Worm (Caenorhabditis elegans) whole organism, L3 larva: ENCODE data around the gene dli-1.

Experiments used
- R02D3.7 ChIP-seq: fragments of 150-350 bp; optimal IDR thresholded peaks from 2 replicates; lab custom pipeline; 2014; ENCODE audit warnings: missing biosample characterization, missing genetic modification characterization
- ZK546.5 ChIP-seq: sonication (generic microtip); optimal IDR thresholded peaks from 2 replicates; lab custom pipeline; 2017; ENCODE audit warnings: missing biosample characterization, missing genetic modification characterization
- ceh-28 ChIP-seq: fragments of 150-350 bp; optimal IDR thresholded peaks from 2 replicates; lab custom pipeline; 2014; ENCODE audit warnings: missing biosample characterization, missing genetic modification reagents, missing genetic modification characterization
- ceh-9 ChIP-seq: sonication (generic microtip); optimal IDR thresholded peaks from 2 replicates; lab custom pipeline; 2018; ENCODE audit warnings: missing biosample characterization, missing genetic modification characterization
- daf-12 ChIP-seq: fragments of 150-350 bp; optimal IDR thresholded peaks from 2 replicates; lab custom pipeline; 2014; ENCODE audit warnings: missing biosample characterization, missing genetic modification reagents, missing genetic modification characterization
- elt-2 ChIP-seq: sonication (generic microtip); optimal IDR thresholded peaks from 2 replicates; lab custom pipeline; 2016; ENCODE audit warnings: missing genetic modification reagents, mild to moderate bottlenecking, missing genetic modification characterization, missing compliant biosample characterization
- elt-3 ChIP-seq, 3 experiments: fragments of 150-350 bp in 1 of 3; sonication (generic microtip) in 2 of 3; optimal IDR thresholded peaks; 2 replicates in 2 of 3; 4 replicates in 1 of 3; lab custom pipeline; 2014 to 2017; ENCODE audit warnings: missing biosample characterization in 3 of 3, missing genetic modification characterization in 3 of 3
- eor-1 ChIP-seq, 2 experiments: fragments of 150-350 bp; optimal IDR thresholded peaks; 2 replicates each; lab custom pipeline; 2014 to 2018; ENCODE audit warnings: missing biosample characterization in 2 of 2, missing genetic modification characterization in 2 of 2
- fkh-10 ChIP-seq: sonication (generic microtip); optimal IDR thresholded peaks from 2 replicates; lab custom pipeline; 2017; ENCODE audit warnings: missing biosample characterization, missing genetic modification reagents, missing genetic modification characterization
- fkh-2 ChIP-seq: fragments of 150-350 bp; optimal IDR thresholded peaks from 2 replicates; lab custom pipeline; 2014; ENCODE audit warnings: missing biosample characterization, missing genetic modification reagents, missing genetic modification characterization
- jun-1 ChIP-seq: fragments of 150-350 bp; optimal IDR thresholded peaks from 2 replicates; lab custom pipeline; 2014; ENCODE audit warnings: missing biosample characterization, missing genetic modification reagents, missing genetic modification characterization
- lin-15B ChIP-seq: fragments of 150-350 bp; optimal IDR thresholded peaks from 2 replicates; lab custom pipeline; 2014; ENCODE audit warnings: missing biosample characterization, missing genetic modification characterization
- lin-39 ChIP-seq: fragments of 150-350 bp; optimal IDR thresholded peaks from 2 replicates; lab custom pipeline; 2018; ENCODE audit warnings: missing biosample characterization, missing genetic modification reagents, missing genetic modification characterization
- lsy-12 ChIP-seq: sonication (generic microtip); optimal IDR thresholded peaks from 2 replicates; lab custom pipeline; 2016; ENCODE audit warnings: mild to moderate bottlenecking, missing genetic modification characterization, missing compliant biosample characterization
- mdl-1 ChIP-seq: fragments of 150-350 bp; optimal IDR thresholded peaks from 2 replicates; lab custom pipeline; 2014; ENCODE audit warnings: missing biosample characterization, missing genetic modification characterization
- mml-1 ChIP-seq: fragments of 150-350 bp; sonication (generic microtip); optimal IDR thresholded peaks from 3 replicates; lab custom pipeline; 2014; ENCODE audit warnings: missing biosample characterization, missing genetic modification characterization
- nfya-1 ChIP-seq: sonication (generic microtip); optimal IDR thresholded peaks from 2 replicates; lab custom pipeline; 2017; ENCODE audit warnings: missing genetic modification characterization, mild to moderate bottlenecking, missing compliant biosample characterization, antibody characterized with exemption, moderate library complexity; ENCODE audit not compliant: insufficient read depth
- nhr-11 ChIP-seq: fragments of 150-350 bp; optimal IDR thresholded peaks from 2 replicates; lab custom pipeline; 2014; ENCODE audit warnings: missing biosample characterization, missing genetic modification characterization
- nhr-12 ChIP-seq: fragments of 150-350 bp; optimal IDR thresholded peaks from 2 replicates; lab custom pipeline; 2014; ENCODE audit warnings: missing biosample characterization, missing genetic modification characterization
- nhr-23 ChIP-seq: fragments of 150-350 bp; optimal IDR thresholded peaks from 2 replicates; lab custom pipeline; 2014; ENCODE audit warnings: missing biosample characterization, missing genetic modification reagents, missing genetic modification characterization
- nhr-25 ChIP-seq: sonication (generic microtip); optimal IDR thresholded peaks from 2 replicates; lab custom pipeline; 2017; ENCODE audit warnings: missing biosample characterization, missing genetic modification characterization
- nhr-28 ChIP-seq: fragments of 150-350 bp; optimal IDR thresholded peaks from 2 replicates; lab custom pipeline; 2014; ENCODE audit warnings: missing biosample characterization, missing genetic modification characterization
- nhr-43 ChIP-seq: sonication (generic microtip); optimal IDR thresholded peaks from 2 replicates; lab custom pipeline; 2016; ENCODE audit warnings: mild to moderate bottlenecking, missing genetic modification characterization, missing compliant biosample characterization; ENCODE audit not compliant: poor library complexity, severe bottlenecking
- nhr-67 ChIP-seq: fragments of 150-350 bp; optimal IDR thresholded peaks from 2 replicates; lab custom pipeline; 2014; ENCODE audit warnings: missing biosample characterization, missing genetic modification characterization
- nhr-76 ChIP-seq: fragments of 150-350 bp; sonication (generic microtip); optimal IDR thresholded peaks from 5 replicates; lab custom pipeline; 2014; ENCODE audit warnings: missing biosample characterization, missing genetic modification characterization
- nhr-77 ChIP-seq: fragments of 150-350 bp; optimal IDR thresholded peaks from 2 replicates; lab custom pipeline; 2014; ENCODE audit warnings: missing biosample characterization, missing genetic modification characterization
- pha-4 ChIP-seq: fragments of 150-350 bp; optimal IDR thresholded peaks from 2 replicates; lab custom pipeline; 2014; ENCODE audit warnings: missing biosample characterization, missing genetic modification reagents, missing genetic modification characterization
- pqm-1 ChIP-seq: fragments of 150-350 bp; optimal IDR thresholded peaks from 2 replicates; lab custom pipeline; 2017; ENCODE audit warnings: missing biosample characterization, missing genetic modification characterization, inconsistent platforms
- skn-1 ChIP-seq: fragments of 150-350 bp; optimal IDR thresholded peaks from 2 replicates; lab custom pipeline; 2014; ENCODE audit warnings: missing biosample characterization, missing genetic modification characterization
- snpc-4 ChIP-seq: fragments of 150-350 bp; optimal IDR thresholded peaks from 2 replicates; lab custom pipeline; 2014; ENCODE audit warnings: missing biosample characterization, missing genetic modification characterization
- tbx-2 ChIP-seq: sonication (generic microtip); optimal IDR thresholded peaks from 2 replicates; lab custom pipeline; 2016; ENCODE audit warnings: mild to moderate bottlenecking, missing genetic modification characterization, missing compliant biosample characterization
- unc-39 ChIP-seq: sonication (generic microtip); optimal IDR thresholded peaks from 4 replicates; lab custom pipeline; 2017; ENCODE audit warnings: missing biosample characterization, missing genetic modification characterization
- unc-62 ChIP-seq: fragments of 150-350 bp; sonication (generic microtip); optimal IDR thresholded peaks from 4 replicates; lab custom pipeline; 2014; ENCODE audit warnings: missing biosample characterization, missing genetic modification reagents, missing genetic modification characterization
- ztf-4 ChIP-seq: fragments of 150-350 bp; optimal IDR thresholded peaks from 2 replicates; lab custom pipeline; 2014; ENCODE audit warnings: missing biosample characterization, missing genetic modification characterization

dli-1 gene

ce11 chrIV:13078342-13078741, 20.2 kb downstream of the dli-1 start:
- TF ChIP-seq fkh-2 = no peak

- TF ChIP-seq nhr-25 (tag; lab: Kevin White, UChicago) (peak; percentile 81), elt-3 (tag; optimal IDR thresholded peaks at IDR 0.05; lab: Kevin White, UChicago) (no peak), nhr-43 (tag; lab: Kevin White, UChicago) (peak; percentile 91), nhr-23 (tag; lab: Kevin White, UChicago) (peak; percentile 39)
- TF ChIP-seq, all 47 proteins: peak for 3
Measured at ce11 chrIV:13077694-13078093, 20.9 kb downstream of the dli-1 start.

ce11 chrIV:13076620-13077019, 22.0 kb downstream of the dli-1 start, which contains the start of gene C39E9.7:
C39E9.7 (minus strand) TSS chrIV:13076720.
- no peak for TF ChIP-seq mdl-1 (tag; lab: Kevin White, UChicago)
- no peak for TF ChIP-seq nhr-67
- no peak for TF ChIP-seq snpc-4
- no peak for TF ChIP-seq pha-4 (tag; lab: Kevin White, UChicago)
- no peak for TF ChIP-seq lsy-12 (tag; lab: Kevin White, UChicago)
- no peak for TF ChIP-seq nhr-76 (tag; lab: Kevin White, UChicago)
- TF ChIP-seq lin-15B = no peak
- no peak for TF ChIP-seq nhr-77 (tag; lab: Kevin White, UChicago)
- TF ChIP-seq nhr-12 = no peak
- no peak for TF ChIP-seq eor-1 (tag; optimal IDR thresholded peaks at IDR 0.05; lab: Kevin White, UChicago)
- TF ChIP-seq tbx-2 (tag; lab: Kevin White, UChicago) = no peak
- TF ChIP-seq lin-39 (tag; lab: Kevin White, UChicago) = no peak
- TF ChIP-seq ceh-28 = no peak
- no peak for TF ChIP-seq nhr-25 (tag; lab: Kevin White, UChicago)
- TF ChIP-seq fkh-2 = no peak
- TF ChIP-seq nhr-28 (tag; lab: Kevin White, UChicago) = no peak
- TF ChIP-seq ceh-9 (tag; lab: Kevin White, UChicago) = no peak

- TF ChIP-seq elt-2 (tag; lab: Kevin White, UChicago) (no peak), ZK546.5 (no peak), fkh-10 (GFP tag; lab: Kevin White, UChicago) (no peak), lsy-12 (tag; lab: Kevin White, UChicago) (no peak), elt-3 (tag; optimal IDR thresholded peaks at IDR 0.05; lab: Kevin White, UChicago) (peak in 2 of 3 experiments; percentile 43 to 47), nhr-77 (tag; lab: Kevin White, UChicago) (no peak), snpc-4 (no peak), nhr-11 (tag; lab: Kevin White, UChicago) (no peak), nhr-25 (tag; lab: Kevin White, UChicago) (peak; percentile 17), lin-15B (no peak), unc-39 (tag; lab: Kevin White, UChicago) (no peak), nhr-23 (tag; lab: Kevin White, UChicago) (peak; percentile 51), mml-1 (tag; lab: Kevin White, UChicago) (no peak), ceh-28 (no peak), skn-1 (tag; lab: Kevin White, UChicago) (no peak), ztf-4 (tag; lab: Kevin White, UChicago) (no peak), jun-1 (tag; lab: Kevin White, UChicago) (no peak), daf-12 (tag; lab: Kevin White, UChicago) (no peak), nfya-1 (tag; lab: Kevin White, UChicago) (no peak), eor-1 (tag; optimal IDR thresholded peaks at IDR 0.05; lab: Kevin White, UChicago) (no peak), nhr-43 (tag; lab: Kevin White, UChicago) (peak; percentile 63)
Measured at ce11 chrIV:13075625-13076252, 22.9 kb downstream of the dli-1 start.

- TF ChIP-seq tbx-2 (tag; lab: Kevin White, UChicago) (no peak), nhr-76 (tag; lab: Kevin White, UChicago) (no peak), nhr-43 (tag; lab: Kevin White, UChicago) (no peak), R02D3.7 (no peak), mml-1 (tag; lab: Kevin White, UChicago) (no peak), fkh-10 (GFP tag; lab: Kevin White, UChicago) (no peak), nhr-23 (tag; lab: Kevin White, UChicago) (no peak), unc-62 (GFP tag; lab: Kevin White, UChicago) (no peak), skn-1 (tag; lab: Kevin White, UChicago) (no peak), snpc-4 (no peak), pqm-1 (tag; lab: Kevin White, UChicago) (no peak), ztf-4 (tag; lab: Kevin White, UChicago) (no peak)
Measured at ce11 chrIV:13071445-13071844, 27.1 kb downstream of the dli-1 start, which contains the start of gene scl-8. scl-8 (plus strand) TSS chrIV:13071745.
